Fruit fly (Drosophila melanogaster): ENCODE measurements around the gene Cpr97Eb.

DNA sequence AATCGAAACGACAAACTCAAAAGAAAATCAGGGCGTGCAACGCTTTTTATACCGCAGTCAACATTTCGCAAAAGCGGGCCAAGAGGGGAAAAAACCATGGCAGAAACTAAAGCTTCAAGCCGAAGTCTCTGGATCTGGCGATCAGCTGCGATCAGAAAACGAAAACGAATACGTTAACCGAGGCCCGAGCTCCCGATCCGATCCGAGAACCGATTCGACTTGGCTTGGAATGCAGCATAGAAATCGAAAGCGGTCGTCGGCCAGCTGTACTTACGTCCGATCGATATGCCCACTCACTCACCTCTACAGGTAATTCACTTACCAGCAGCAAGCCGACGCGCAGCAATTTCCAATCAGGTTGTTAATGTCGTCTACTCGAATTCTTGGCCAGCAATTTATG lies at the start of gene Cpr97Eb:
- no peak for TF ChIP-seq gl (tag; optimal IDR thresholded peaks at IDR 0.05)
- no peak for TF ChIP-seq CG17806 (tag; optimal IDR thresholded peaks at IDR 0.05)
